Fruit fly (Drosophila melanogaster) whole organism, prepupa: ENCODE data around the gene ImpE1.

Experiments used
- CG10631 ChIP-seq: fragments of 200-800 bp; sonication (Bioruptor generic); optimal IDR thresholded peaks from 2 replicates; lab custom pipeline; 2016; ENCODE audit warnings: missing biosample characterization, missing genetic modification characterization
- CG31627 ChIP-seq: fragments of 200-800 bp; sonication (Bioruptor generic); optimal IDR thresholded peaks from 3 replicates; lab custom pipeline; 2016; ENCODE audit warnings: missing biosample characterization, missing genetic modification characterization
- CG6792 ChIP-seq: fragments of 200-800 bp; sonication (Bioruptor generic); optimal IDR thresholded peaks from 3 replicates; lab custom pipeline; 2016; ENCODE audit warnings: missing biosample characterization, missing genetic modification characterization
- Eip75B ChIP-seq: fragments of 200-800 bp; sonication (Bioruptor generic); optimal IDR thresholded peaks from 3 replicates; lab custom pipeline; 2016; ENCODE audit warnings: missing biosample characterization, missing genetic modification characterization
- Hr38 ChIP-seq: sonication (Bioruptor generic); optimal IDR thresholded peaks from 2 replicates; lab custom pipeline; 2016; ENCODE audit warnings: missing biosample characterization, missing genetic modification characterization
- Hr4 ChIP-seq: fragments of 200-800 bp; sonication (Bioruptor generic); optimal IDR thresholded peaks from 3 replicates; lab custom pipeline; 2016; ENCODE audit warnings: missing biosample characterization, missing genetic modification characterization
- OdsH ChIP-seq: fragments of 200-800 bp; sonication (Bioruptor generic); optimal IDR thresholded peaks from 3 replicates; lab custom pipeline; 2016; ENCODE audit warnings: missing biosample characterization, missing genetic modification characterization
- Sox14 ChIP-seq: fragments of 200-800 bp; sonication (Bioruptor generic); optimal IDR thresholded peaks from 3 replicates; lab custom pipeline; 2016; ENCODE audit warnings: missing biosample characterization, missing genetic modification characterization
- fd85E ChIP-seq: fragments of 200-800 bp; sonication (Bioruptor generic); optimal IDR thresholded peaks from 3 replicates; lab custom pipeline; 2016; ENCODE audit warnings: missing biosample characterization, missing genetic modification characterization
- lz ChIP-seq: fragments of 200-800 bp; sonication (Bioruptor generic); optimal IDR thresholded peaks from 3 replicates; lab custom pipeline; 2016; ENCODE audit warnings: missing biosample characterization, missing genetic modification characterization
- vri ChIP-seq: fragments of 200-800 bp; sonication (Bioruptor generic); optimal IDR thresholded peaks from 3 replicates; lab custom pipeline; 2016; ENCODE audit warnings: missing biosample characterization, mild to moderate bottlenecking, missing genetic modification characterization

- no peak for TF ChIP-seq CG10631 (GFP tag; lab: Kevin White, UChicago)
- TF ChIP-seq Eip75B (GFP tag; lab: Kevin White, UChicago) = no peak
- TF ChIP-seq Sox14 (GFP tag; lab: Kevin White, UChicago) = no peak
- TF ChIP-seq Hr4 = no peak
- no peak for TF ChIP-seq OdsH (GFP tag; lab: Kevin White, UChicago)
- TF ChIP-seq CG6792 (GFP tag; lab: Kevin White, UChicago) = no peak
- TF ChIP-seq CG31627 (GFP tag; lab: Kevin White, UChicago) = no peak
- no peak for TF ChIP-seq lz (GFP tag; lab: Kevin White, UChicago)
- TF ChIP-seq fd85E = no peak
- no peak for TF ChIP-seq Hr38 (GFP tag; lab: Kevin White, UChicago)
- TF ChIP-seq vri (GFP tag; lab: Kevin White, UChicago) = no peak
Observed at dm6 chr3L:8394132-8394531, 21.9 kb downstream of the ImpE1 start.
